Fruit fly (Drosophila melanogaster): ENCODE data around the gene Glyp.

dm6 chr2L:2161244-2162243 is 30.9 kb downstream of the Glyp start:
- TF ChIP-seq CG8478 (optimal IDR thresholded peaks at IDR 0.05) = no peak
- no peak for TF ChIP-seq CTCF (optimal IDR thresholded peaks at IDR 0.05)

All from S2 (cell line).